Fruit fly (Drosophila melanogaster) whole organism, prepupa: ENCODE results near the gene dpr14.

ENCODE experiments used
- CG10669 ChIP-seq: fragments of 200-800 bp; sonication (Bioruptor generic); optimal IDR thresholded peaks from 3 replicates; lab custom pipeline; 2018; ENCODE audit warnings: missing biosample characterization, mild to moderate bottlenecking, missing genetic modification characterization, moderate library complexity
- CG1621 ChIP-seq: fragments of 200-800 bp; sonication (Bioruptor generic); optimal IDR thresholded peaks from 3 replicates; lab custom pipeline; 2018; ENCODE audit warnings: missing biosample characterization, mild to moderate bottlenecking, missing genetic modification characterization
- CG31627 ChIP-seq: fragments of 200-800 bp; sonication (Bioruptor generic); optimal IDR thresholded peaks from 3 replicates; lab custom pipeline; 2016; ENCODE audit warnings: missing biosample characterization, missing genetic modification characterization
- CG32006 ChIP-seq: fragments of 200-800 bp; sonication (Bioruptor generic); optimal IDR thresholded peaks from 3 replicates; lab custom pipeline; 2017; ENCODE audit warnings: missing biosample characterization, mild to moderate bottlenecking, missing genetic modification characterization
- CG4318 ChIP-seq: fragments of 200-800 bp; sonication (Bioruptor generic); optimal IDR thresholded peaks from 3 replicates; lab custom pipeline; 2017; ENCODE audit warnings: missing biosample characterization, mild to moderate bottlenecking, missing genetic modification characterization
- CG6792 ChIP-seq: fragments of 200-800 bp; sonication (Bioruptor generic); optimal IDR thresholded peaks from 3 replicates; lab custom pipeline; 2016; ENCODE audit warnings: missing biosample characterization, missing genetic modification characterization
- CG8632 ChIP-seq: fragments of 200-800 bp; sonication (Bioruptor generic); optimal IDR thresholded peaks from 3 replicates; lab custom pipeline; 2016; ENCODE audit warnings: missing biosample characterization, missing genetic modification characterization
- CG9139 ChIP-seq: fragments of 200-800 bp; sonication (Bioruptor generic); optimal IDR thresholded peaks from 3 replicates; lab custom pipeline; 2017; ENCODE audit warnings: missing biosample characterization, mild to moderate bottlenecking, missing genetic modification characterization
- Hr39 ChIP-seq: fragments of 200-800 bp; sonication (Bioruptor generic); optimal IDR thresholded peaks from 2 replicates; lab custom pipeline; 2016; ENCODE audit warnings: missing biosample characterization, missing genetic modification characterization
- fd59A ChIP-seq: fragments of 200-800 bp; sonication (Bioruptor generic); optimal IDR thresholded peaks from 2 replicates; lab custom pipeline; 2017; ENCODE audit warnings: missing biosample characterization, mild to moderate bottlenecking, missing genetic modification characterization, missing genetic modification reagents
- pdm3 ChIP-seq: fragments of 200-800 bp; sonication (Bioruptor generic); optimal IDR thresholded peaks from 3 replicates; lab custom pipeline; 2016; ENCODE audit warnings: missing biosample characterization, missing genetic modification characterization

- no peak for TF ChIP-seq Hr39 (GFP tag; lab: Kevin White, UChicago)
- no peak for TF ChIP-seq CG9139 (GFP tag; lab: Kevin White, UChicago)
- no peak for TF ChIP-seq pdm3 (GFP tag; lab: Kevin White, UChicago)
- TF ChIP-seq CG32006 (GFP tag; lab: Kevin White, UChicago) = no peak
- TF ChIP-seq fd59A = no peak
- TF ChIP-seq CG10669 (GFP tag; lab: Kevin White, UChicago) = no peak
- TF ChIP-seq CG6792 (GFP tag; lab: Kevin White, UChicago) = no peak
- no peak for TF ChIP-seq CG8632 (GFP tag; lab: Kevin White, UChicago)
- no peak for TF ChIP-seq CG4318 (GFP tag; lab: Kevin White, UChicago)
- no peak for TF ChIP-seq CG1621 (tag; lab: Kevin White, UChicago)
- no peak for TF ChIP-seq CG31627 (GFP tag; lab: Kevin White, UChicago)
Observed at dm6 chrX:7857873-7858272, 50.2 kb downstream of the dpr14 start, which contains the start of gene CG1409.
